Worm (Caenorhabditis elegans) whole organism, L2 larva: Measurements from ENCODE around the gene Y14H12A.2.
A peak's percentile ranks its signal among the peaks of the same experiment; 100 is the strongest.

Experiments used
- C34F6.9 ChIP-seq: fragments of 150-350 bp; optimal IDR thresholded peaks from 2 replicates; lab custom pipeline; 2014; ENCODE audit warnings: missing biosample characterization, missing genetic modification characterization
- F13H6.1 ChIP-seq: sonication (generic microtip); optimal IDR thresholded peaks from 2 replicates; lab custom pipeline; 2016; ENCODE audit warnings: missing genetic modification characterization, missing compliant biosample characterization
- R02D3.7 ChIP-seq: fragments of 150-350 bp; optimal IDR thresholded peaks from 2 replicates; lab custom pipeline; 2014; ENCODE audit warnings: missing biosample characterization, missing genetic modification characterization
- Y55F3AM.14 ChIP-seq: fragments of 200-800 bp; sonication (Bioruptor generic); optimal IDR thresholded peaks from 2 replicates; lab custom pipeline; 2018; ENCODE audit warnings: mild to moderate bottlenecking, missing genetic modification characterization, missing compliant biosample characterization
- ZK546.5 ChIP-seq: sonication (generic microtip); optimal IDR thresholded peaks from 2 replicates; lab custom pipeline; 2017; ENCODE audit warnings: missing biosample characterization, missing genetic modification characterization
- aly-2 ChIP-seq: fragments of 150-350 bp; optimal IDR thresholded peaks from 2 replicates; lab custom pipeline; 2014; ENCODE audit warnings: missing biosample characterization, missing genetic modification characterization
- ama-1 ChIP-seq: fragments of 150-350 bp; optimal IDR thresholded peaks from 2 replicates; lab custom pipeline; 2018; ENCODE audit warnings: inconsistent platforms
- blmp-1 ChIP-seq: sonication (generic microtip); optimal IDR thresholded peaks from 2 replicates; lab custom pipeline; 2017; ENCODE audit warnings: missing genetic modification characterization, mild to moderate bottlenecking, missing compliant biosample characterization, antibody characterized with exemption, moderate library complexity; ENCODE audit not compliant: insufficient read depth
- ceh-16 ChIP-seq: fragments of 150-350 bp; optimal IDR thresholded peaks from 2 replicates; lab custom pipeline; 2014; ENCODE audit warnings: missing biosample characterization, missing genetic modification characterization
- ceh-82 ChIP-seq: fragments of 150-350 bp; optimal IDR thresholded peaks from 2 replicates; lab custom pipeline; 2014; ENCODE audit warnings: missing biosample characterization, missing genetic modification characterization
- crh-2 ChIP-seq: sonication (generic microtip); optimal IDR thresholded peaks from 2 replicates; lab custom pipeline; 2017; ENCODE audit warnings: missing biosample characterization, missing genetic modification characterization
- egl-27 ChIP-seq: sonication (generic microtip); optimal IDR thresholded peaks from 3 replicates; lab custom pipeline; 2017; ENCODE audit warnings: missing biosample characterization, missing genetic modification reagents, missing genetic modification characterization
- elt-1 ChIP-seq: fragments of 150-350 bp; optimal IDR thresholded peaks from 2 replicates; lab custom pipeline; 2014; ENCODE audit warnings: missing biosample characterization, missing genetic modification characterization
- fos-1 ChIP-seq: fragments of 150-350 bp; optimal IDR thresholded peaks from 2 replicates; lab custom pipeline; 2014; ENCODE audit warnings: missing biosample characterization, missing genetic modification characterization
- lin-11 ChIP-seq: fragments of 150-350 bp; sonication (generic microtip); optimal IDR thresholded peaks from 2 replicates; lab custom pipeline; 2014; ENCODE audit warnings: missing biosample characterization, missing genetic modification characterization, inconsistent platforms, mixed read lengths
- lin-13 ChIP-seq: fragments of 150-350 bp; optimal IDR thresholded peaks from 2 replicates; lab custom pipeline; 2014; ENCODE audit warnings: missing biosample characterization, missing genetic modification reagents, missing genetic modification characterization
- lin-39 ChIP-seq: fragments of 150-350 bp; optimal IDR thresholded peaks from 2 replicates; lab custom pipeline; 2014; ENCODE audit warnings: missing biosample characterization, missing genetic modification reagents, missing genetic modification characterization
- lsy-2 ChIP-seq, 2 experiments: fragments of 150-350 bp in 1 of 2; sonication (generic microtip) in 1 of 2; optimal IDR thresholded peaks; 2 replicates each; lab custom pipeline; 2014 to 2017; ENCODE audit warnings: missing biosample characterization in 2 of 2, missing genetic modification characterization in 2 of 2
- mab-5 ChIP-seq: fragments of 150-350 bp; optimal IDR thresholded peaks from 2 replicates; lab custom pipeline; 2014; ENCODE audit warnings: missing biosample characterization, missing genetic modification characterization
- nhr-11 ChIP-seq: fragments of 150-350 bp; optimal IDR thresholded peaks from 2 replicates; lab custom pipeline; 2014; ENCODE audit warnings: missing biosample characterization, missing genetic modification characterization
- nhr-12 ChIP-seq: fragments of 150-350 bp; optimal IDR thresholded peaks from 2 replicates; lab custom pipeline; 2014; ENCODE audit warnings: missing biosample characterization, missing genetic modification characterization
- nhr-129 ChIP-seq: fragments of 150-350 bp; optimal IDR thresholded peaks from 2 replicates; lab custom pipeline; 2014; ENCODE audit warnings: missing biosample characterization, missing genetic modification characterization
- nhr-21 ChIP-seq: fragments of 150-350 bp; optimal IDR thresholded peaks from 2 replicates; lab custom pipeline; 2014; ENCODE audit warnings: missing biosample characterization, missing genetic modification characterization
- nhr-25 ChIP-seq: fragments of 150-350 bp; sonication (generic microtip); optimal IDR thresholded peaks from 3 replicates; lab custom pipeline; 2014; ENCODE audit warnings: missing biosample characterization, missing genetic modification characterization
- nhr-77 ChIP-seq: fragments of 150-350 bp; optimal IDR thresholded peaks from 2 replicates; lab custom pipeline; 2014; ENCODE audit warnings: missing biosample characterization, missing genetic modification characterization
- peb-1 ChIP-seq: fragments of 150-350 bp; optimal IDR thresholded peaks from 2 replicates; lab custom pipeline; 2014; ENCODE audit warnings: missing biosample characterization, missing genetic modification characterization
- sem-4 ChIP-seq: fragments of 150-350 bp; optimal IDR thresholded peaks from 2 replicates; lab custom pipeline; 2014; ENCODE audit warnings: missing biosample characterization, missing genetic modification reagents, missing genetic modification characterization
- skn-1 ChIP-seq: sonication (generic microtip); optimal IDR thresholded peaks from 2 replicates; lab custom pipeline; 2017; ENCODE audit warnings: missing biosample characterization, missing genetic modification characterization
- sma-3 ChIP-seq: sonication (generic microtip); optimal IDR thresholded peaks from 2 replicates; lab custom pipeline; 2016; ENCODE audit warnings: missing genetic modification reagents, missing genetic modification characterization, missing compliant biosample characterization
- sma-9 ChIP-seq, 2 experiments: fragments of 150-350 bp in 1 of 2; sonication (generic microtip) in 1 of 2; optimal IDR thresholded peaks; 2 replicates each; lab custom pipeline; 2014 to 2016; ENCODE audit warnings: missing genetic modification characterization in 2 of 2, mild to moderate bottlenecking in 1 of 2, missing biosample characterization in 1 of 2, missing compliant biosample characterization in 1 of 2, missing genetic modification reagents in 1 of 2, moderate library complexity in 1 of 2
- unc-39 ChIP-seq: fragments of 150-350 bp; optimal IDR thresholded peaks from 2 replicates; lab custom pipeline; 2014; ENCODE audit warnings: missing biosample characterization, missing genetic modification characterization
- unc-55 ChIP-seq: fragments of 150-350 bp; sonication (generic microtip); optimal IDR thresholded peaks from 3 replicates; lab custom pipeline; 2014; ENCODE audit warnings: missing biosample characterization, missing genetic modification reagents, missing genetic modification characterization
- unc-62 ChIP-seq: fragments of 150-350 bp; optimal IDR thresholded peaks from 2 replicates; lab custom pipeline; 2014; ENCODE audit warnings: missing biosample characterization, missing genetic modification reagents, missing genetic modification characterization
- ztf-1 ChIP-seq: fragments of 200-800 bp; sonication (Bioruptor generic); conservative IDR thresholded peaks from 2 replicates; pipeline ENCODE4 v1.3.6; 2022; ENCODE audit warnings: missing genetic modification characterization, missing compliant biosample characterization
- ztf-11 ChIP-seq: sonication (generic microtip); optimal IDR thresholded peaks from 2 replicates; lab custom pipeline; 2017; ENCODE audit warnings: missing biosample characterization, missing genetic modification characterization
- ztf-4 ChIP-seq: fragments of 150-350 bp; optimal IDR thresholded peaks from 2 replicates; lab custom pipeline; 2014; ENCODE audit warnings: missing biosample characterization, missing genetic modification characterization

Gene Y14H12A.2

ce11 chrII:4002134-4002533, 12.7 kb upstream of the Y14H12A.2 start:
- TF ChIP-seq blmp-1 (no peak), lin-11 (tag; lab: Kevin White, UChicago) (no peak), ZK546.5 (tag; lab: Kevin White, UChicago) (no peak), ztf-11 (tag; lab: Kevin White, UChicago) (no peak), aly-2 (tag; lab: Kevin White, UChicago) (no peak), C34F6.9 (tag; lab: Kevin White, UChicago) (no peak), unc-62 (GFP tag; lab: Kevin White, UChicago) (no peak), lin-39 (tag; lab: Kevin White, UChicago) (no peak), skn-1 (tag; lab: Kevin White, UChicago) (no peak), F13H6.1 (tag; lab: Kevin White, UChicago) (no peak), sem-4 (no peak), nhr-12 (tag; lab: Kevin White, UChicago) (no peak), nhr-11 (no peak), nhr-129 (tag; lab: Kevin White, UChicago) (no peak), unc-39 (tag; lab: Kevin White, UChicago) (no peak), ama-1 (lab: Kevin White, UChicago) (no peak), R02D3.7 (tag; lab: Kevin White, UChicago) (no peak), crh-2 (tag; lab: Kevin White, UChicago) (no peak)

- TF ChIP-seq ztf-4 (tag; lab: Kevin White, UChicago): no peak
- TF ChIP-seq R02D3.7 (tag; lab: Kevin White, UChicago): no peak
- no peak for TF ChIP-seq ceh-16 (tag; lab: Kevin White, UChicago)
- no peak for TF ChIP-seq egl-27 (tag; lab: Kevin White, UChicago)
- TF ChIP-seq F13H6.1 (tag; lab: Kevin White, UChicago): no peak
- TF ChIP-seq lsy-2 (tag; optimal IDR thresholded peaks at IDR 0.05; lab: Kevin White, UChicago): no peak
- TF ChIP-seq ceh-82: no peak
- TF ChIP-seq nhr-77: no peak
- TF ChIP-seq peb-1 (tag; lab: Kevin White, UChicago): no peak
- no peak for TF ChIP-seq fos-1 (tag; lab: Kevin White, UChicago)
- TF ChIP-seq Y55F3AM.14 (GFP tag; lab: Kevin White, UChicago): no peak
- no peak for TF ChIP-seq ztf-11 (tag; lab: Kevin White, UChicago)
Measured at ce11 chrII:4000430-4000829, 11.0 kb upstream of the Y14H12A.2 start.

ce11 chrII:3999537-3999936, 10.1 kb upstream of the Y14H12A.2 start:
- TF ChIP-seq ztf-1 (no peak), lin-13 (GFP tag; lab: Kevin White, UChicago) (no peak), unc-55 (GFP tag; lab: Kevin White, UChicago) (no peak), elt-1 (tag; lab: Kevin White, UChicago) (no peak)

- TF ChIP-seq elt-1 (tag; lab: Kevin White, UChicago) (no peak), fos-1 (tag; lab: Kevin White, UChicago) (peak; percentile 5), sma-9 (GFP tag; optimal IDR thresholded peaks at IDR 0.05; lab: Kevin White, UChicago) (no peak), sma-9 (tag; optimal IDR thresholded peaks at IDR 0.05; lab: Kevin White, UChicago) (no peak), ceh-16 (tag; lab: Kevin White, UChicago) (no peak), F13H6.1 (tag; lab: Kevin White, UChicago) (no peak)
- TF ChIP-seq, all 48 proteins: peak for 1
Measured at ce11 chrII:3996005-3996404, 6.5 kb upstream of the Y14H12A.2 start, which contains the start of gene clc-22. Gene clc-22, minus strand, starts transcription at chrII:3996075.

ce11 chrII:3992660-3993245, 3.3 kb upstream of the Y14H12A.2 start, which contains the start of gene Y14H12A.1:
Gene Y14H12A.1, plus strand, starts transcription at chrII:3993195.
- TF ChIP-seq ama-1 (lab: Kevin White, UChicago): no peak
- TF ChIP-seq nhr-25 (tag; lab: Kevin White, UChicago): no peak
- no peak for TF ChIP-seq sem-4
- no peak for TF ChIP-seq lin-13 (GFP tag; lab: Kevin White, UChicago)
- no peak for TF ChIP-seq aly-2 (tag; lab: Kevin White, UChicago)
- TF ChIP-seq sma-3 (GFP tag; lab: Kevin White, UChicago): no peak
- TF ChIP-seq mab-5 (tag; lab: Kevin White, UChicago): no peak
- no peak for TF ChIP-seq R02D3.7 (tag; lab: Kevin White, UChicago)
- TF ChIP-seq nhr-21 (tag; lab: Kevin White, UChicago): no peak
